Worm (Caenorhabditis elegans) whole organism, L3 larva: ENCODE data around the gene C33F10.14.

Source experiments
- aly-2 ChIP-seq: fragments of 150-350 bp; optimal IDR thresholded peaks from 2 replicates; lab custom pipeline; 2014; ENCODE audit warnings: missing biosample characterization, missing genetic modification characterization
- ama-1 ChIP-seq: fragments of 150-350 bp; optimal IDR thresholded peaks from 2 replicates; lab custom pipeline; 2018
- elt-1 ChIP-seq: fragments of 150-350 bp; optimal IDR thresholded peaks from 2 replicates; lab custom pipeline; 2014; ENCODE audit warnings: missing biosample characterization, missing genetic modification characterization
- elt-3 ChIP-seq, 3 experiments: fragments of 150-350 bp in 1 of 3; sonication (generic microtip) in 2 of 3; optimal IDR thresholded peaks; 2 replicates in 2 of 3; 4 replicates in 1 of 3; lab custom pipeline; 2014 to 2017; ENCODE audit warnings: missing biosample characterization in 3 of 3, missing genetic modification characterization in 3 of 3
- fkh-10 ChIP-seq: sonication (generic microtip); optimal IDR thresholded peaks from 2 replicates; lab custom pipeline; 2017; ENCODE audit warnings: missing biosample characterization, missing genetic modification reagents, missing genetic modification characterization
- lin-39 ChIP-seq: fragments of 150-350 bp; optimal IDR thresholded peaks from 2 replicates; lab custom pipeline; 2018; ENCODE audit warnings: missing biosample characterization, missing genetic modification reagents, missing genetic modification characterization
- mdl-1 ChIP-seq: fragments of 150-350 bp; optimal IDR thresholded peaks from 2 replicates; lab custom pipeline; 2014; ENCODE audit warnings: missing biosample characterization, missing genetic modification characterization
- nhr-11 ChIP-seq: fragments of 150-350 bp; optimal IDR thresholded peaks from 2 replicates; lab custom pipeline; 2014; ENCODE audit warnings: missing biosample characterization, missing genetic modification characterization
- skn-1 ChIP-seq: fragments of 150-350 bp; optimal IDR thresholded peaks from 2 replicates; lab custom pipeline; 2014; ENCODE audit warnings: missing biosample characterization, missing genetic modification characterization
- snpc-4 ChIP-seq: fragments of 150-350 bp; optimal IDR thresholded peaks from 2 replicates; lab custom pipeline; 2014; ENCODE audit warnings: missing biosample characterization, missing genetic modification characterization
- unc-62 ChIP-seq: fragments of 150-350 bp; sonication (generic microtip); optimal IDR thresholded peaks from 4 replicates; lab custom pipeline; 2014; ENCODE audit warnings: missing biosample characterization, missing genetic modification reagents, missing genetic modification characterization
- ztf-11 ChIP-seq: fragments of 150-350 bp; optimal IDR thresholded peaks from 2 replicates; lab custom pipeline; 2014; ENCODE audit warnings: missing biosample characterization, missing genetic modification characterization
- ztf-4 ChIP-seq: fragments of 150-350 bp; optimal IDR thresholded peaks from 2 replicates; lab custom pipeline; 2014; ENCODE audit warnings: missing biosample characterization, missing genetic modification characterization

DNA sequence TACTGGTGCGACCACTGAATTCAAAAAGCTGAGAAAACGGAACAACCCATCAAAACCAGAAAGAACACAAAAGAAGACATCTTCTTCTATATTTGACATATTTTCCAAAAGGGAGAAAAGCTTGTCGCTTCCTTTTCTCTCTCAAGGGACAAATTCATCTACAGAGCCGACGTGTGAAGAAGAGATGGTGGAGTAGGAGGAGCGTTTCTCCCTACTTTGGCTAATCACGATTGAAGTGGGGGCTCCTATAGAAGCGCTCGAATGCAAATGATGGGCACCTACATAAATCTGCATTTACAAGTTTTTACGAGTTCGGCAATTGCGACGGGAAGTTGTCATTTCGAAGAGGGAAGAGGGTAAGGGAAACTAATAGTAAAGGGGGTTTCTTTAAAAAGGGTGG lies 9.1 kb downstream of the C33F10.14 start:
- TF ChIP-seq mdl-1 (tag; lab: Kevin White, UChicago) (no peak), skn-1 (tag; lab: Kevin White, UChicago) (no peak), elt-1 (tag; lab: Kevin White, UChicago) (peak; percentile 34), snpc-4 (no peak), ztf-11 (tag; lab: Kevin White, UChicago) (no peak), unc-62 (GFP tag; lab: Kevin White, UChicago) (peak; percentile 41), nhr-11 (tag; lab: Kevin White, UChicago) (no peak), fkh-10 (no peak), elt-3 (tag; optimal IDR thresholded peaks at IDR 0.05; lab: Kevin White, UChicago) (no peak), ztf-4 (tag; lab: Kevin White, UChicago) (no peak), aly-2 (no peak), lin-39 (tag; lab: Kevin White, UChicago) (peak; percentile 36), ama-1 (no peak)
